Worm (Caenorhabditis elegans) whole organism, midembryonic: ENCODE data around the gene Y105C5B.25.

Experiments
- T22C8.4 ChIP-seq: fragments of 200-800 bp; sonication (Bioruptor generic); IDR thresholded peaks from 2 replicates; pipeline ENCODE4 v1.3.6; 2022; ENCODE audit warnings: missing genetic modification characterization, missing compliant biosample characterization
- cog-1 ChIP-seq: sonication (generic microtip); optimal IDR thresholded peaks from 2 replicates; lab custom pipeline; 2016; ENCODE audit warnings: missing genetic modification characterization, missing compliant biosample characterization
- ztf-29 ChIP-seq: fragments of 200-800 bp; sonication (Bioruptor generic); IDR thresholded peaks from 2 replicates; pipeline ENCODE4 v1.3.6; 2022; ENCODE audit warnings: missing genetic modification reagents, missing genetic modification characterization, missing compliant biosample characterization

DNA sequence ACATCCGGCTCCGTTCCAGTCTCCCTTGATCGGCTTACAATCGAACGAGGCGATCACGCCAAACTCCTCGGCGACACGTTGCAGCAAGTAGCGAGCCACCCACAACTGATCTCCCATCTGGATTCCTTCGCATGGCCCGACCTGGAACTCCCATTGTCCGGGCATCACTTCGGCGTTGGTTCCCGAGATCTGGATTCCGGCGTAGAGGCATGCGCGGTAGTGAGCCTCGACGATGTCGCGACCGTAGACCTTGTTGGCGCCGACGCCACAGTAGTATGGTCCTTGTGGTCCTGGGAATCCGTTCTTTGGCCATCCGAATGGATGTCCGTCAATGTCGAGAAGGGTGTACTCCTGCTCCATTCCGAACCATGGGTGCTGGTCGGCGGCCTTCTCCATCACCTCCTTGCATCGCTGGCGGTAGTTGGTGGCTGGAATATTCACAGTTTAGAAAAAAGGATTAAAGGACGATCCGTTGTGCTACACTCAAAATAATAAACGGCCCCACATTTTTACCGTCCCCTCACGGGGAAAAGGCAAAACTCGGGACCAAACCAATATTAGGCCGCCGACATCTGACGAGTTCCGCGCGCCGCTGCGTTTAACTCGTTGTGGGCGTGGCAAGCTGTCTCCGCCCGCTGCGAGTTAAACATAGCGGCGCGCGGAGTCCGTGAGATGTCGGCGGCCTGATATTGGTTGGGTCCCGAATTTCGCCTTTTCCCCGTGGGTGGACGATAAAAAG, 21.9 kb upstream of the Y105C5B.25 start:
- TF ChIP-seq cog-1 (tag; lab: Kevin White, UChicago) = no peak
- no peak for TF ChIP-seq T22C8.4 (GFP tag; lab: Robert Waterston, UW)
- no peak for TF ChIP-seq ztf-29 (GFP tag; lab: Robert Waterston, UW)
